Worm (Caenorhabditis elegans): Measurements from ENCODE around the gene F01G10.6.
A peak's percentile ranks its signal among the peaks of the same experiment; 100 is the strongest.

Gene F01G10.6

DNA sequence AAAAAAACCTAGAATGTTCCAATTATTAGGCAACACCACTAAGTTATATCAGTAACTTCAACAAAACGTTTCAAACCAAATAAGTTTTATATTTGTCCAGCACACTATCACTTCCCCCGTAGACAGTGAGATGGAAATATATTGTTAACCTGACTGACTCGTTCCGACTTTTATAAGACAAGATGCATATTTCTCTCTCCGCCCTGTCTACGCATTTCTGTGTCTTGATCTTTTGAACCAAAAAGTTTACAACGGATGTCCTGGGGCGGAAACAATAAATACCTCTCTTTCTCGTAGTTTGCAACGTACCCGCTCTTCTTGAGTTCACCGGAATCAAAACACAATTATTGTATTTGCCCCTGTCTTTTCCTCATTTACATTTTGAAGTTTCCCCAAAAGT lies 23.8 kb upstream of the F01G10.6 start:
- no peak for TF ChIP-seq K09A11.1 (tag; optimal IDR thresholded peaks at IDR 0.05; ENCODE audit: insufficient read depth)
- no peak for TF ChIP-seq pha-2 (tag; optimal IDR thresholded peaks at IDR 0.05)
- TF ChIP-seq hlh-8 (tag; optimal IDR thresholded peaks at IDR 0.05) = no peak
- no peak for TF ChIP-seq ama-1 (optimal IDR thresholded peaks at IDR 0.05)
- TF ChIP-seq ets-4 (tag; optimal IDR thresholded peaks at IDR 0.05) = no peak
- TF ChIP-seq ceh-19 (GFP tag; optimal IDR thresholded peaks at IDR 0.05) = no peak
- no peak for TF ChIP-seq ceh-6 (GFP tag; optimal IDR thresholded peaks at IDR 0.05)
- no peak for TF ChIP-seq rnt-1 (tag; optimal IDR thresholded peaks at IDR 0.05)
- TF ChIP-seq Y22D7AL.16 (tag; optimal IDR thresholded peaks at IDR 0.05) = no peak
- no peak for TF ChIP-seq ceh-30 (tag; optimal IDR thresholded peaks at IDR 0.05)

DNA sequence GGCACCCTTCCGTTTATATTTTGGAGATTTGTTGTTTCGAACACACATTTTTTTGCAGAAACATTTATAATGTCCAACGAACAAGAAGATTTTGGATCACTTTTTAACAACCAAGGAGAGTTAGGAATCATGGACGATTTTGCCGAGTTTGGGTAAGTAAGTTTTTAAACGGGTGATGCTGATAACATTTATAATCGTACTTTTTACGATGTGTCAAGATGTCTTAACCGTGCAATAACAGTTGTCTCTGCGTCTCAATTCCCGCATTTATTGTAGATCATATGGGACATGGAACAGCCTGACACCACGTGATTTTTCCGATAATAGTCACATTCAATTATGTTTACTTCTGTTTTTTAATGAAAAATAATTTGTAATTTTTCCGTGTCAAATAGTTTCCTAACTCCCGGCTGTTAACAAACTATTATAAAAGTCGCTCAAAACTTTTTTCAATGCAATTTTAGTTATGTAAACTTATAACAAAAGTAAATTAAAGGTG lies 23.2 kb upstream of the F01G10.6 start, which contains the start of gene daf-14:
Gene daf-14 (plus strand): TSS at position 51 of the 499 bp plus-strand sequence.
- no peak for TF ChIP-seq tbx-2 (tag; optimal IDR thresholded peaks at IDR 0.05)
- peak; percentile 23 for TF ChIP-seq hlh-30 (tag; optimal IDR thresholded peaks at IDR 0.05; ENCODE audit: insufficient read depth)

DNA sequence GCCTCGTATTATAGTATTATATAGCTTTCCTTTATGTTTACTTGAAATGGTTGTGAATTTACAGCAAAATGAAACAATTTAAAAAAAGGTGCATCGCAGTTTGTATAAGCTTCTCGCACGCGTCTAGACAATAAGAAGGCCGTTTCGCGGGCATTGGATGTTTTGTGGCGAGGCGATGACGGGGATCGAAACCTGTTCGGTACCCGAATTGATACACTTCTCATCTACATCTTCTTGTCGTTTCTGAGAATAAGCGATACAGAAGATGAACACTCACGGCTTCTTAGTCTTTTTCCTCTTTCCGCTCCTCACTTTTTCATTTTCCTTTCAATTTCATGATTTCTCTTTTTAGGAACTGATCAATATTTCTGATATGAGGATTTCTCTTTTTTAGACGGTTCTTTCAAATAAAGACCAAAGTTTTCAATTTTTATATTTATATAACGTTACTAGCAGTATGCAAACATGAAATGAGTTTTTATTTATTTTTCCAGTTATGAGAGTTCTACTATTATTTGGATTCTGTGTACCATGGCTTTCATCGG lies 18.3 kb upstream of the F01G10.6 start, which contains the start of gene F01G10.10:
Gene F01G10.10 (plus strand): TSS at position 495 of the 545 bp plus-strand sequence.
- TF ChIP-seq pha-4 (tag; optimal IDR thresholded peaks at IDR 0.05) (no peak), unc-55 (GFP tag; optimal IDR thresholded peaks at IDR 0.05) (no peak), fkh-6 (tag; optimal IDR thresholded peaks at IDR 0.05) (no peak), pros-1 (tag; optimal IDR thresholded peaks at IDR 0.05) (no peak), ceh-6 (GFP tag; optimal IDR thresholded peaks at IDR 0.05) (no peak), ceh-14 (tag; optimal IDR thresholded peaks at IDR 0.05) (no peak), unc-42 (tag; optimal IDR thresholded peaks at IDR 0.05) (no peak), fax-1 (tag; optimal IDR thresholded peaks at IDR 0.05) (no peak), ceh-2 (tag; optimal IDR thresholded peaks at IDR 0.05) (no peak), ceh-34 (tag; optimal IDR thresholded peaks at IDR 0.05) (no peak), hlh-30 (tag; optimal IDR thresholded peaks at IDR 0.05; ENCODE audit: insufficient read depth) (no peak), dve-1 (tag; optimal IDR thresholded peaks at IDR 0.05) (no peak)

DNA sequence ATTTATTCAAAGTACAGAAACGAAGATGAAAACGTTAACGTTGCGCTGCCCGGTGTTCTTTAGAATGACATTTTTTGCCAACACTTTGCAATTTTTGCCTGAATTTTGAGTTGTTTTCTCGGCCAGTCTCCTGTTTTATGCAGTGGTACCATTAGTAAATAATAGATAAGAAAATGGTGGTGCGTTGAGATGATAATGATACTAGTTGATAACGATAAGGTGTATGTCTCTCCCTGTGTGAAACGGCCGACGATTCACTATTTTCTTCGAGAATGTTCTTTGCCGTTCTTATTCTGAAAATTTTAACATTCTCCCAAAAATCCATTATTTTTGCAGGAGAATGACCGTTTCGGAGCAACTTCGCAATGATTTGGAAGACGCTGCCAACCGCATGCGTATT lies 15.8 kb upstream of the F01G10.6 start, which contains the start of gene tkt-1:
Gene tkt-1 (plus strand): TSS at position 337 of the 400 bp plus-strand sequence.
- TF ChIP-seq elt-2 (tag; optimal IDR thresholded peaks at IDR 0.05) (peak; percentile 91), K02D7.2 (tag; optimal IDR thresholded peaks at IDR 0.05) (no peak)

DNA sequence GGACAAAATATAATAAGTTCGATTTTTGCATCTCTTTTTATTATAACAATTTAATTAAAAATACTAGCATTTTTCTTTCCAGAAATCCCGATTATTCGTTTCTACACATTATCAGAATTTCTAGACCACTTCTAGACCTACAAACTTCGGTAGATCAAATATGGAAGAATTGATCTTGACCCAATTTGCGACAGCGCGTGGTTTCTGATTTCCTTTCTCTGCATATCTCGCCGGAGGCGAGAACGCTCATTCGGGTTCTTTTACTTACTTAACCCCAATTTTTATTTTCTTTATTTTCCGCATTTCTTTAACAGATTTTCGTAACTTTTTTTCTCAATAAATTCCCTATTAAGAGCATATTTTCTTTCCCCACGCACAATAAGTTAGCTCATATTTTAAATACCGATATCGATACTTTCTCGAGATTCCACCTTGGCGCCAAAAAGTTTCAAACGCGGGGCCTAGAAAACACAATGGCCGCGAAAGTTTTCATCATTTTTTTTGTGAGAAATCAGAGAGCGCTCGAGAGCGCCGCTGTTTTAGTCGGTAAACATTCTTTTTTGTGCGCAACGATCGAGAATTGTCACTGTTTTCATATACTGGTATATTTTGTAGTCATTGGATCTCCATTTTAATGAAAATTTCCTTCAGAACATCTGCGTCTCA lies 15.2 kb upstream of the F01G10.6 start:
- TF ChIP-seq hlh-13 (GFP tag; optimal IDR thresholded peaks at IDR 0.05) (no peak), tbx-7 (tag; optimal IDR thresholded peaks at IDR 0.05) (no peak), pha-4 (tag; optimal IDR thresholded peaks at IDR 0.05) (no peak), fax-1 (tag; optimal IDR thresholded peaks at IDR 0.05) (no peak), ceh-22 (tag; optimal IDR thresholded peaks at IDR 0.05) (no peak)

DNA sequence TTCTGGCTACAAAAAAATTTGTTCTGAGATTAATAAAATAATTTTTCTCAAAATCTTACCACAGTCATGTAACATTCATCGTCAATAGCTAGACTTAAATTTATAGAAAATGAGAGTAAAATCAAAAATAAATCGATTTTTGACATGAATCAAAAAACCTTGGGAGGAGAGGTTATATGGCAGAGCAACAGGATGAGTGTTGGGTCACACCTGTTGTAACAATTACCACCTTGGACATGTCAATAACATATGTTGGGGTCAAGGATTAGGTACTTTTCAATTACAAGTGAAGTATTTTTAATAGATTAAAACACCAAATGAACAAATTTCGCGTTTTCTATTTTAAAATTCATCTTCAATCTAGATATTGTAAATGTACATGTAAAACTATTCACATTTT lies 14.2 kb upstream of the F01G10.6 start, which contains the start of gene lipl-7:
Gene lipl-7 (minus strand): TSS at position 165 of the 400 bp plus-strand sequence.
- no peak for TF ChIP-seq nhr-11 (tag; optimal IDR thresholded peaks at IDR 0.05)
- TF ChIP-seq unc-3 (GFP tag; conservative IDR thresholded peaks at IDR 0.05) = no peak
- no peak for TF ChIP-seq unc-3 (tag; optimal IDR thresholded peaks at IDR 0.05)
- no peak for TF ChIP-seq ceh-48 (tag; optimal IDR thresholded peaks at IDR 0.05)
- TF ChIP-seq pag-3 (tag; optimal IDR thresholded peaks at IDR 0.05; ENCODE audit: borderline replicate concordance) = no peak
- no peak for TF ChIP-seq K09A11.1 (tag; optimal IDR thresholded peaks at IDR 0.05; ENCODE audit: insufficient read depth)
- TF ChIP-seq dmd-4 (tag; optimal IDR thresholded peaks at IDR 0.05; ENCODE audit: borderline replicate concordance) = no peak
- TF ChIP-seq ceh-45 (GFP tag; IDR thresholded peaks at IDR 0.05) = no peak
- TF ChIP-seq elt-2 (tag; optimal IDR thresholded peaks at IDR 0.05) = no peak
- TF ChIP-seq hlh-6 (tag; optimal IDR thresholded peaks at IDR 0.05) = no peak
- TF ChIP-seq eyg-1 (tag; optimal IDR thresholded peaks at IDR 0.05) = no peak
- TF ChIP-seq fax-1 (tag; optimal IDR thresholded peaks at IDR 0.05) = no peak
- no peak for TF ChIP-seq ceh-9 (tag; optimal IDR thresholded peaks at IDR 0.05)
- no peak for TF ChIP-seq tbx-7 (tag; optimal IDR thresholded peaks at IDR 0.05)
- no peak for TF ChIP-seq zip-5 (tag; optimal IDR thresholded peaks at IDR 0.05)
- no peak for TF ChIP-seq ceh-19 (GFP tag; optimal IDR thresholded peaks at IDR 0.05)

Data from whole organism, late embryonic.